Worm (Caenorhabditis elegans): ENCODE data around the gene ZK813.6.

- no peak for TF ChIP-seq ztf-29 (GFP tag; IDR thresholded peaks at IDR 0.05)
- TF ChIP-seq tab-1 (GFP tag; IDR thresholded peaks at IDR 0.05): no peak
Measured at ce11 chrX:3411565-3412022, 13.0 kb upstream of the ZK813.6 start, which contains the start of gene unc-78.

All from whole organism, midembryonic.